Worm (Caenorhabditis elegans) whole organism, L4 larva: Measurements from ENCODE around the gene F45G2.8.

ENCODE experiments used
- F37D6.2 ChIP-seq: sonication (generic microtip); optimal IDR thresholded peaks from 2 replicates; lab custom pipeline; 2016; ENCODE audit warnings: mild to moderate bottlenecking, missing genetic modification characterization, missing compliant biosample characterization
- F44E2.7 ChIP-seq: fragments of 200-800 bp; sonication (Bioruptor generic); IDR thresholded peaks from 2 replicates; pipeline ENCODE4 v2.1.2; 2022; ENCODE audit warnings: missing genetic modification characterization, missing compliant biosample characterization
- F49E8.2 ChIP-seq: sonication (generic microtip); optimal IDR thresholded peaks from 2 replicates; lab custom pipeline; 2016; ENCODE audit warnings: missing compliant biosample characterization, mild to moderate bottlenecking, missing genetic modification characterization, borderline replicate concordance
- T26A8.4 ChIP-seq: fragments of 200-800 bp; sonication (Bioruptor generic); IDR thresholded peaks from 2 replicates; pipeline ENCODE4 v1.3.6; 2022; ENCODE audit warnings: missing genetic modification characterization, missing compliant biosample characterization
- Y5F2A.4 ChIP-seq: fragments of 200-800 bp; sonication (Bioruptor generic); optimal IDR thresholded peaks from 2 replicates; lab custom pipeline; 2018; ENCODE audit warnings: mild to moderate bottlenecking, missing genetic modification characterization, missing compliant biosample characterization
- Y75B8A.6 ChIP-seq: fragments of 200-800 bp; sonication (Bioruptor generic); IDR thresholded peaks from 2 replicates; pipeline ENCODE4 v1.3.6; 2022; ENCODE audit warnings: missing genetic modification reagents, missing genetic modification characterization, missing compliant biosample characterization
- ZK546.5 ChIP-seq, 2 experiments: sonication (generic microtip); optimal IDR thresholded peaks; 2 replicates each; lab custom pipeline; 2017; ENCODE audit warnings: missing biosample characterization in 2 of 2, missing genetic modification characterization in 2 of 2
- aly-2 ChIP-seq: sonication (generic microtip); optimal IDR thresholded peaks from 2 replicates; lab custom pipeline; 2018; ENCODE audit warnings: missing biosample characterization, missing genetic modification characterization
- arid-1 ChIP-seq: fragments of 200-800 bp; sonication (Bioruptor generic); conservative IDR thresholded peaks from 2 replicates; pipeline ENCODE4 v1.3.6; 2022; ENCODE audit warnings: missing genetic modification reagents, missing genetic modification characterization, missing compliant biosample characterization
- ceh-20 ChIP-seq: fragments of 200-800 bp; sonication (Bioruptor generic); IDR thresholded peaks from 2 replicates; pipeline ENCODE4 v1.3.6; 2022; ENCODE audit warnings: missing genetic modification reagents, missing genetic modification characterization, missing compliant biosample characterization
- ceh-62 ChIP-seq: sonication (generic microtip); optimal IDR thresholded peaks from 2 replicates; lab custom pipeline; 2017; ENCODE audit warnings: missing biosample characterization, missing genetic modification characterization
- ceh-82 ChIP-seq: sonication (generic microtip); optimal IDR thresholded peaks from 2 replicates; lab custom pipeline; 2017; ENCODE audit warnings: missing biosample characterization, missing genetic modification characterization
- cey-2 ChIP-seq: sonication (generic microtip); optimal IDR thresholded peaks from 3 replicates; lab custom pipeline; 2017; ENCODE audit warnings: missing genetic modification characterization, mild to moderate bottlenecking, missing compliant biosample characterization, antibody characterized with exemption, borderline replicate concordance; ENCODE audit not compliant: insufficient read depth
- daf-16 ChIP-seq, 3 experiments: sonication (generic microtip); optimal IDR thresholded peaks; 2 replicates each; lab custom pipeline; 2016 to 2017; ENCODE audit warnings: missing genetic modification characterization in 3 of 3, missing genetic modification reagents in 3 of 3, mild to moderate bottlenecking in 2 of 3, missing compliant biosample characterization in 2 of 3, missing biosample characterization in 1 of 3, moderate library complexity in 1 of 3
- daf-8 ChIP-seq: fragments of 200-800 bp; sonication (Bioruptor generic); IDR thresholded peaks from 2 replicates; pipeline ENCODE4 v1.3.6; 2022; ENCODE audit warnings: missing genetic modification characterization, missing compliant biosample characterization
- dmd-9 ChIP-seq: fragments of 200-800 bp; sonication (Bioruptor generic); IDR thresholded peaks from 2 replicates; pipeline ENCODE4 v1.3.6; 2022; ENCODE audit warnings: missing genetic modification reagents, missing genetic modification characterization, missing compliant biosample characterization
- fkh-10 ChIP-seq: fragments of 150-350 bp; optimal IDR thresholded peaks from 2 replicates; lab custom pipeline; 2014; ENCODE audit warnings: missing biosample characterization, missing genetic modification reagents, missing genetic modification characterization
- hlh-11 ChIP-seq: fragments of 200-800 bp; sonication (Bioruptor generic); optimal IDR thresholded peaks from 2 replicates; lab custom pipeline; 2018; ENCODE audit warnings: mild to moderate bottlenecking, missing genetic modification characterization, missing compliant biosample characterization
- hlh-30 ChIP-seq: sonication (generic microtip); optimal IDR thresholded peaks from 2 replicates; lab custom pipeline; 2017; ENCODE audit warnings: antibody characterized with exemption, mild to moderate bottlenecking, missing genetic modification characterization, missing compliant biosample characterization; ENCODE audit not compliant: insufficient read depth
- lim-7 ChIP-seq: fragments of 200-800 bp; sonication (Bioruptor generic); IDR thresholded peaks from 2 replicates; pipeline ENCODE4 v1.3.6; 2022; ENCODE audit warnings: missing genetic modification characterization, missing compliant biosample characterization
- lin-1 ChIP-seq: fragments of 200-800 bp; sonication (Bioruptor generic); IDR thresholded peaks from 2 replicates; pipeline ENCODE4 v1.3.6; 2022; ENCODE audit warnings: missing genetic modification reagents, missing genetic modification characterization, missing compliant biosample characterization
- lin-29 ChIP-seq: fragments of 200-800 bp; sonication (Bioruptor generic); IDR thresholded peaks from 2 replicates; pipeline ENCODE4 v1.3.6; 2022; ENCODE audit warnings: missing genetic modification reagents, missing genetic modification characterization, missing compliant biosample characterization
- lin-38 ChIP-seq: fragments of 200-800 bp; sonication (Bioruptor generic); IDR thresholded peaks from 2 replicates; pipeline ENCODE4 v1.3.6; 2022; ENCODE audit warnings: missing genetic modification reagents, missing genetic modification characterization, missing compliant biosample characterization
- lsy-2 ChIP-seq, 2 experiments: fragments of 150-350 bp in 1 of 2; sonication (generic microtip) in 1 of 2; optimal IDR thresholded peaks; 2 replicates each; lab custom pipeline; 2014 to 2017; ENCODE audit warnings: missing biosample characterization in 2 of 2, missing genetic modification characterization in 2 of 2
- mdt-29 ChIP-seq: fragments of 200-800 bp; sonication (Bioruptor generic); IDR thresholded peaks from 2 replicates; pipeline ENCODE4 v1.3.6; 2022; ENCODE audit warnings: missing genetic modification reagents, missing genetic modification characterization, missing compliant biosample characterization
- mep-1 ChIP-seq: fragments of 150-350 bp; sonication (generic microtip); optimal IDR thresholded peaks from 3 replicates; lab custom pipeline; 2014; ENCODE audit warnings: missing biosample characterization, missing genetic modification characterization
- mes-2 ChIP-seq: sonication (generic microtip); optimal IDR thresholded peaks from 2 replicates; lab custom pipeline; 2016; ENCODE audit warnings: missing genotype, mild to moderate bottlenecking, missing genetic modification characterization, missing compliant biosample characterization; ENCODE audit not compliant: poor library complexity, severe bottlenecking
- mxl-3 ChIP-seq: fragments of 200-800 bp; sonication (Bioruptor generic); optimal IDR thresholded peaks from 2 replicates; lab custom pipeline; 2018; ENCODE audit warnings: mild to moderate bottlenecking, missing genetic modification characterization, missing compliant biosample characterization
- nhr-11 ChIP-seq: fragments of 150-350 bp; optimal IDR thresholded peaks from 2 replicates; lab custom pipeline; 2014; ENCODE audit warnings: missing biosample characterization, missing genetic modification characterization
- nhr-111 ChIP-seq: fragments of 200-800 bp; sonication (Bioruptor generic); optimal IDR thresholded peaks from 2 replicates; lab custom pipeline; 2018; ENCODE audit warnings: mild to moderate bottlenecking, missing genetic modification characterization, missing compliant biosample characterization
- nhr-237 ChIP-seq: sonication (generic microtip); optimal IDR thresholded peaks from 2 replicates; lab custom pipeline; 2017; ENCODE audit warnings: missing biosample characterization, missing genetic modification characterization
- nhr-25 ChIP-seq: sonication (generic microtip); optimal IDR thresholded peaks from 2 replicates; lab custom pipeline; 2017; ENCODE audit warnings: missing genetic modification characterization, mild to moderate bottlenecking, missing compliant biosample characterization, antibody characterized with exemption, moderate library complexity, borderline replicate concordance; ENCODE audit not compliant: insufficient read depth
- nhr-42 ChIP-seq: fragments of 200-800 bp; sonication (Bioruptor generic); IDR thresholded peaks from 2 replicates; pipeline ENCODE4 v1.3.6; 2022; ENCODE audit warnings: missing genetic modification characterization, missing compliant biosample characterization
- nhr-77 ChIP-seq: fragments of 150-350 bp; optimal IDR thresholded peaks from 2 replicates; lab custom pipeline; 2014; ENCODE audit warnings: missing biosample characterization, missing genetic modification characterization
- php-3 ChIP-seq: fragments of 200-800 bp; sonication (Bioruptor generic); IDR thresholded peaks from 2 replicates; pipeline ENCODE4 v1.3.6; 2022; ENCODE audit warnings: missing genetic modification reagents, missing genetic modification characterization, missing compliant biosample characterization
- saeg-2 ChIP-seq: fragments of 200-800 bp; sonication (Bioruptor generic); IDR thresholded peaks from 2 replicates; pipeline ENCODE4 v1.3.6; 2022; ENCODE audit warnings: missing genetic modification reagents, missing genetic modification characterization, missing compliant biosample characterization
- skn-1 ChIP-seq: fragments of 150-350 bp; optimal IDR thresholded peaks from 2 replicates; lab custom pipeline; 2014; ENCODE audit warnings: missing biosample characterization, missing genetic modification characterization
- snpc-4 ChIP-seq: fragments of 150-350 bp; optimal IDR thresholded peaks from 2 replicates; lab custom pipeline; 2014; ENCODE audit warnings: missing biosample characterization, missing genetic modification characterization
- spr-3 ChIP-seq: fragments of 200-800 bp; sonication (Bioruptor generic); optimal IDR thresholded peaks from 2 replicates; lab custom pipeline; 2018; ENCODE audit warnings: mild to moderate bottlenecking, missing genetic modification characterization, missing compliant biosample characterization
- unc-39 ChIP-seq: sonication (generic microtip); optimal IDR thresholded peaks from 2 replicates; lab custom pipeline; 2017; ENCODE audit warnings: missing biosample characterization, missing genetic modification characterization
- unc-62 ChIP-seq, 3 experiments: fragments of 150-350 bp in 1 of 3; sonication (generic microtip); optimal IDR thresholded peaks in 2 of 3; peaks in 1 of 3; 1 replicate in 1 of 3; 2 replicates in 2 of 3; lab custom pipeline; 2014 to 2017; ENCODE audit warnings: missing biosample characterization in 3 of 3, missing genetic modification characterization in 3 of 3, missing genetic modification reagents in 3 of 3, missing genotype in 1 of 3
- vab-7 ChIP-seq: fragments of 200-800 bp; sonication (Bioruptor generic); IDR thresholded peaks from 2 replicates; pipeline ENCODE4 v1.3.6; 2022; ENCODE audit warnings: missing genetic modification reagents, missing genetic modification characterization, missing compliant biosample characterization
- zfp-3 ChIP-seq: fragments of 200-800 bp; sonication (Bioruptor generic); conservative IDR thresholded peaks from 2 replicates; pipeline ENCODE4 v1.3.6; 2022; ENCODE audit warnings: missing genetic modification reagents, missing genetic modification characterization, missing compliant biosample characterization
- zip-2 ChIP-seq: fragments of 150-350 bp; optimal IDR thresholded peaks from 2 replicates; lab custom pipeline; 2014; ENCODE audit warnings: missing biosample characterization, missing genetic modification characterization

F45G2.8 gene

DNA sequence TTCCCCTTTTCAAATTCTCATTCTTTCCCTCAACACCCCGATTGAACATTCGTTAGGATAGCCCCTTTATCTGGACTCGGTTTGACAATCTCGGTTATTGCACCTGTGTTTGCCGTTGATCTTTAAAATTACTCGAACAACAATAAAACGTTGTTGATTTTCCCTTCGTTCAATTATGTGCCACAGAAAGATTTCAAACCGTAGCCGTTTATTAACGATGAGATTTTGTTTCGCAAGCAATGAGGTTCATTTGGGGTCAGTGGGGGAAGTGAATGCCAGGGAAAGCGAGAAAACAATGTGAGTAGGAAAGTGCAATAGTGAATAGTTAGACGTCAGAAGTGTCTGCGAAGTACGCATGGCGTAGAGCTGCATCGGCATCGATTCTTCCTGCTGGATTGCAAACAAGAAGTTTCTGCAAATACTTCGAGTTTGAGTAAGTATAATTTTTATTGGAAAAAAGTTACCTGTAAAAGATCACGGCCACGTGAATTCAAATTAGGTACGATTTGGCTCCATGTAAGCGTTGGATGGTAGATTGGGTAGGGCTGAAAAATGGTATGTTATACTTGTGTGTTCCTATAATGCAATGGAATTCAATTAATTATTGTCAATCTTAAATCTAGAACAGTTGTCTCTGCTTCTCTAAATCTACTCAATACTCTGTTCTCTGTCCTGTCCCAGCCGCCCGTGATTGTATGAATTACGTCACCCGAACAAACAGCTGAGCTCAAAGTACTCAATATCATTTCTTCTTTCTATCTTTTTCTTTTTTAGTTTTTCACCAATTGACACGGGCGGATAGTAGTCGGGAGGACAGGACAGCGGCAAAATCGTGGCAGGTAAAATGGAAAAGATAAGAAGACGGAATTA lies 29.3 kb upstream of the F45G2.8 start, which contains the start of gene kel-3 (continued):
- TF ChIP-seq nhr-11 (tag; lab: Kevin White, UChicago): peak; percentile 74
- peak; percentile 63 for TF ChIP-seq cey-2
- TF ChIP-seq skn-1 (tag; lab: Kevin White, UChicago): no peak
- peak; percentile 63 to 86 for TF ChIP-seq lsy-2 (tag; optimal IDR thresholded peaks at IDR 0.05; lab: Kevin White, UChicago)
- TF ChIP-seq F44E2.7: no peak
- no peak for TF ChIP-seq nhr-25 (tag; lab: Kevin White, UChicago)
- TF ChIP-seq nhr-77 (tag; lab: Kevin White, UChicago): peak; percentile 88
- peak; percentile 70 for TF ChIP-seq mes-2 (tag; lab: Kevin White, UChicago)
- no peak for TF ChIP-seq fkh-10 (GFP tag; lab: Kevin White, UChicago)
- TF ChIP-seq dmd-9 (GFP tag; lab: Robert Waterston, UW): peak; percentile 67
- peak; percentile 19 for TF ChIP-seq ceh-20 (GFP tag; lab: Robert Waterston, UW)
- TF ChIP-seq T26A8.4 (GFP tag; lab: Robert Waterston, UW): peak; percentile 93
- peak; percentile 70; the same call in 1 of the 2 replicates for TF ChIP-seq Y75B8A.6 (GFP tag; lab: Robert Waterston, UW)
- TF ChIP-seq ceh-82: no peak
- peak; percentile 34; the same call in 1 of the 2 replicates for TF ChIP-seq daf-8 (GFP tag; lab: Robert Waterston, UW)
- TF ChIP-seq spr-3 (GFP tag; lab: Kevin White, UChicago): peak; percentile 74
- no peak for TF ChIP-seq F37D6.2
- peak in 1 of 2 experiments; percentile 91 for TF ChIP-seq unc-62 (GFP tag; optimal IDR thresholded peaks at IDR 0.05 in 1 of 2; lab: Kevin White, UChicago)
- no peak for TF ChIP-seq unc-62 (tag; optimal IDR thresholded peaks at IDR 0.05; lab: Kevin White, UChicago)
- peak; percentile 92 for TF ChIP-seq F49E8.2 (tag; lab: Kevin White, UChicago)
- TF ChIP-seq nhr-111 (GFP tag; lab: Kevin White, UChicago): no peak
- TF ChIP-seq unc-39: no peak
- peak; percentile 58 for TF ChIP-seq zip-2 (tag; lab: Kevin White, UChicago)
- no peak for TF ChIP-seq ceh-62 (tag; lab: Kevin White, UChicago)
- peak; percentile 76 for TF ChIP-seq hlh-30 (tag; lab: Kevin White, UChicago)
- TF ChIP-seq aly-2 (tag; lab: Kevin White, UChicago): peak; percentile 95
- TF ChIP-seq, all 104 proteins: peak for 74

ce11 chrIII:13462965-13463783 lies 27.7 kb upstream of the F45G2.8 start, which contains the start of gene ant-1.1:
TSS of gene ant-1.1 (plus strand) at chrIII:13463163.
- peak; percentile 90 for TF ChIP-seq arid-1 (GFP tag; lab: Robert Waterston, UW)
- TF ChIP-seq mdt-29 (GFP tag; lab: Robert Waterston, UW): peak; percentile 88
- TF ChIP-seq mxl-3: peak; percentile 70
- TF ChIP-seq nhr-11 (tag; lab: Kevin White, UChicago): peak; percentile 89
- 0 out of 2 replicates have a peak, but pooled peaks have one; percentile 36 for TF ChIP-seq php-3 (GFP tag; lab: Robert Waterston, UW)
- peak; percentile 98 to 99 for TF ChIP-seq lsy-2 (tag; optimal IDR thresholded peaks at IDR 0.05; lab: Kevin White, UChicago)
- TF ChIP-seq mep-1: peak; percentile 94
- TF ChIP-seq lin-1 (GFP tag; lab: Robert Waterston, UW): peak; percentile 45; the same call in 1 of the 2 replicates
- peak; percentile 78 for TF ChIP-seq lin-29
- no peak for TF ChIP-seq F49E8.2 (tag; lab: Kevin White, UChicago)
- TF ChIP-seq snpc-4 (tag; lab: Kevin White, UChicago): no peak
- TF ChIP-seq nhr-237: no peak
- peak; percentile 91 for TF ChIP-seq zfp-3 (GFP tag; lab: Robert Waterston, UW)
- TF ChIP-seq hlh-11: peak; percentile 94
- peak; percentile 93 for TF ChIP-seq nhr-42
- peak; percentile 89 for TF ChIP-seq lin-38 (GFP tag; lab: Robert Waterston, UW)
- peak; percentile 50 to 96 for TF ChIP-seq ZK546.5 (tag; optimal IDR thresholded peaks at IDR 0.05; lab: Kevin White, UChicago)
- peak; percentile 35 to 52 for TF ChIP-seq daf-16 (GFP tag; optimal IDR thresholded peaks at IDR 0.05; lab: Kevin White, UChicago)
- peak; percentile 59 for TF ChIP-seq daf-16 (tag; optimal IDR thresholded peaks at IDR 0.05; lab: Kevin White, UChicago)
- TF ChIP-seq Y5F2A.4: no peak
- TF ChIP-seq saeg-2 (GFP tag; lab: Robert Waterston, UW): peak; percentile 86
- TF ChIP-seq spr-3 (GFP tag; lab: Kevin White, UChicago): peak; percentile 70
- TF ChIP-seq vab-7 (GFP tag; lab: Robert Waterston, UW): 0 out of 2 replicates have a peak, but pooled peaks have one; percentile 59
- TF ChIP-seq lim-7 (GFP tag; lab: Robert Waterston, UW): peak; percentile 64; the same call in 1 of the 2 replicates
